Fruit fly (Drosophila melanogaster) Kc167 (cell line): Measurements from ENCODE around the gene CG31524.

Source experiments
- Myc ChIP-seq: fragments of >200 bp; optimal IDR thresholded peaks from 2 replicates; lab custom pipeline; 2017; ENCODE audit warnings: missing external identifiers
- Sin3A ChIP-seq: fragments of >200 bp; optimal IDR thresholded peaks from 2 replicates; lab custom pipeline; 2018; ENCODE audit warnings: missing external identifiers
- h ChIP-seq: fragments of >200 bp; optimal IDR thresholded peaks from 3 replicates; lab custom pipeline; 2018; ENCODE audit warnings: missing external identifiers
- insv ChIP-seq: fragments of >200 bp; optimal IDR thresholded peaks from 3 replicates; lab custom pipeline; 2018; ENCODE audit warnings: missing external identifiers
- psq ChIP-seq: fragments of >200 bp; optimal IDR thresholded peaks from 2 replicates; lab custom pipeline; 2017; ENCODE audit warnings: missing external identifiers
- ttk ChIP-seq: sonication (Bioruptor generic); optimal IDR thresholded peaks from 2 replicates; lab custom pipeline; 2017; ENCODE audit warnings: missing external identifiers

CG31524 gene

DNA sequence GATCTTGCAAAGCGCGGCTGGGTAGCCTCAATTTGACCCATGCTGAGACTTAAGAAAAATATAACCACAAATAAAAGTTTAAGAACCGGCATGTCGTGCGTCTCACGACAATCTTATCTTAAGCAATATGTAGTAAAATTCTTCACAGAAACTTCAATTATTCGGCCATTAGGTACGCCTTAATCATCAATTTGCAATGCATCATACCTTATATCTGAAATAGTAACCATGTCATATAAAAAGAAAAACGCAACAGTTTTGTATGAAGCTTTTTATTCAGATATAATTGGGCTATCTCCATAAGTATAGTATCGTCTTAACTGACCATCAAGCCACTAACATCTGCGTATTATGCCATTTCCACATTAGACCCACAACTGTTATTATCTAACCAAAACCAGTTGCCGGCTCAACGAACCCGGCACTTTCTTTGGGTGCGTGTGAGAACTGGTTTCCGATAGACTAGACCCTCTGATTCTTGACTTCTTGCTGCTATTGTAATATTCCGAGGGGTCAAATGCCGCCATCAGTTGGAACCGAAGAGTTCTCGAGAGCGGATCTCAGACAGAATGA lies at the start of gene CG31524, which contains the start of gene CG9698:
Gene CG31524, minus strand, starts transcription at position 101 of the 573 bp plus-strand sequence.
Gene CG9698, plus strand, starts transcription at position 523 of the 573 bp plus-strand sequence.
- TF ChIP-seq psq (no peak), h (no peak), ttk (lab: Kevin White, UChicago) (no peak), Sin3A (no peak), Myc (no peak), insv (lab: Kevin White, UChicago) (no peak)

DNA sequence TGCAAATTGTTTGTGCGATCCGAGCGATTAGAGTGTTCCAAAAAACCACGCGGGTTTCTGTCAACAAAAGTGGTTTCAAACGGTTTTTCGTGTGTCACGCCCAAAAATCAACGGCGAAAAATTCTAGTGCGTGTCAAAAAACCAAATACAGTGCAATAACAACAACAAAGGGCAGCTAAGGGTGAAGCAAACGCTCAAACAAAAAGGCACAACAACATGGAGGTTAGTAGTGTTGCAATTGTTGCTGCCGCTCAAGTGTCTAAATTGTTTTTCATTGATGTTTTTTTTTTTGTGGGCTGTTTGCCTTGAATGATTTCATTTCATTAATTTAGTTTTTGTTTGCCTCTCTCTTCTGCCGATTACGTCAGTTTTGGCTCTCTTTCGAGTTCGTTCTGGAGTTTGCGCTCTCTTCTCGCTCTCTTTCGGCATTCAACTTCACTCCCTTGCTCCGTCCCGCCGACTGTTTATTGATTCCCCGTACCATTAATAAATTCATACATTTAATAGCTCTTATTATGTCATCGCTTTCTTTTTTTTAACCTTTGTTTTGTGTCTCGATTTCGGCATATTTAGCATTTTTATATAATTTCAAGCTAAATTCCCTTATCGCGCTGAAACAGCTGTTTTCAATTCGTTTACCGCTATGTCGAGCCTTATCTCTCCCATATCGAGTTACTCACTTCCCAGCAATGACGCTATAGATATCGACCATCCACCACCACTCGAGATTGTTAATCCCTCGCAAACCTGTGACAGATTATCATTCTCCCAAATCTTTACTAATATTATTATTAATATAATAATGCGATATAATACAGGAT lies 49.3 kb upstream of the CG31524 start:
- TF ChIP-seq ttk (lab: Kevin White, UChicago) (no peak), Sin3A (no peak), psq (no peak), h (no peak), insv (lab: Kevin White, UChicago) (no peak), Myc (no peak)

dm6 chr3R:30562733-30563259 lies 48.6 kb upstream of the CG31524 start:
- TF ChIP-seq psq (no peak), insv (lab: Kevin White, UChicago) (no peak), Myc (no peak), Sin3A (no peak), h (no peak), ttk (lab: Kevin White, UChicago) (no peak)

DNA sequence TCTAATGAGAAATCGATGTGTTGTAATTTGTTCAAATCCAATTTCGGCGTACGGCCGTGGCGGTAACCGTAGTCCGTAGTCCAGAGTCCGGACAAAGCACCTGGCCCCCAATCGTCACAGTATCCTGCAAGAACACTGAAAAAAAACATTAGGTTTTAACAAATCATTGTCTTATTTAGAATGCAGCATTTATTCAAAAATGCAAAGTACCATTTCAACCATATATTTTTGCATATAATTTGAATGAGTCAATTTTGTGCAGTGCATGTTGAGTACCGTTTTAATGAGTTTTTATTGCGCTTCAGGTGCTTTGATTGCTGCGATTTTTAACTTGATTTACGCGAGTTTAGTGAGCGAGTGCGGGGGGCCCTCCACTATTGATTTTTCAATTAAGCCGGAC lies 47.1 kb upstream of the CG31524 start:
- no peak for TF ChIP-seq Myc
- TF ChIP-seq Sin3A = no peak
- no peak for TF ChIP-seq insv (lab: Kevin White, UChicago)
- no peak for TF ChIP-seq h
- no peak for TF ChIP-seq ttk (lab: Kevin White, UChicago)
- no peak for TF ChIP-seq psq

DNA sequence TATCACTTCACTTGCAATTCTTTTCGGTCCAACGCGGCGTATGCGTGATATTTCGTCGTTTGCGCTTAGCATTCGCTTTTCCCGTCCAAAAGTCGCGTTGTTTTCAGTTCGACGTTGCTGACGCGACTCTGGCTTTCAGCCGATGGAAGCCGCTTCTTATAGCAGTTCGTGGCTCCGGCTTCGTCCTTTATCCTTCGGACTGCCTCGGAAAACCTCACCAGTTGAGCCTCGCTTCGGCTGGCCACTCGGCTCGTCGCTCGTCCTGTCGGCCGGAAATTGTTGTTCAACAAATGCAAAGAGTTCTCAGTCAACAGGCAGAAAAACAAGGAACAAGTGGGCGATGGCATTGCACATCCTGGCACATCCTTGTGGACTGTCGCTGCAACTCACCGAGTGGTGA lies 45.9 kb upstream of the CG31524 start, which contains the start of gene CG34155:
Gene CG34155, minus strand, starts transcription at position 130 of the 400 bp plus-strand sequence.
- TF ChIP-seq insv (lab: Kevin White, UChicago) (no peak), ttk (lab: Kevin White, UChicago) (no peak), h (no peak), Sin3A (no peak), Myc (no peak)

- no peak for TF ChIP-seq Myc
- TF ChIP-seq psq = no peak
- TF ChIP-seq Sin3A = no peak
- no peak for TF ChIP-seq h
Measured at dm6 chr3R:30552548-30552947, 38.4 kb upstream of the CG31524 start.

DNA sequence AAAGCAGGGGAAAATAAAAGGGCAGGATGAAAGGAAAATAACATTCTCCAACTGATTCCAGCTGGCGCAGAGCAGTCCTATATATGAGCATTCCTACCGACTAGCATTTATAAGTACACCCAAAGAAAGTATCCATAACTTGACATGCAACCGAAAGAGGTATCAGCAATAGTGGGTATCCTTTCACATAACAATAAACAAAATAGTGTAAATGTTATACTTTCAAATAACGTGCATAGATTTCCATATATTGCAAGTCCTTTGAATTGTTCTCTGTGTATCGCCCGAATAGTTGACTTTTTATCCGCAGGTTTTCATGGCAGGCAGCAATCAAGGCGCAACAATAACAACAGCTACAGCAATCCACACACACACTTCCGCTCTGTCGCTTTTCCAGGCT lies 35.9 kb upstream of the CG31524 start:
- no peak for TF ChIP-seq Sin3A
- no peak for TF ChIP-seq ttk (lab: Kevin White, UChicago)
- TF ChIP-seq psq = no peak
- no peak for TF ChIP-seq h

dm6 chr3R:30544974-30545373 lies 30.8 kb upstream of the CG31524 start:
- TF ChIP-seq insv (lab: Kevin White, UChicago) (no peak), Myc (no peak), h (no peak), Sin3A (no peak), ttk (lab: Kevin White, UChicago) (no peak), psq (no peak)

DNA sequence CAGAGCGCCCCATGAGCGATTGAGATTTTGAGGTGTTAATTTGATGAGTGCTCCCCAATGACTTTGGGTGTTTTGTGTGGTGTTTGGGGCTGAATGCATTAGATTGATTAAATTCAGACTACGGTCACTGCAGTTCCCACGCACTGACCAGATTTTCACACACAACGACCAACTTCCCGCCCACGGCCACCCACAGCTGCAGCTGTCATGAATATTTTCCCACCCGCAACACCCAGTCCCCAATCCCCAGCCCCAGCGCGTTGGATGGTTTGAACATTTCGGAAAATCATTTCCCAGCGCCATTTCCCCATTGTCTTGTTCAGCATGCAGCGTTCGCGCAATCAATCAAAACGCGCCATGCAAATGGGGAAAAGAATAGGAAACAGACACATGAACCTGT lies 27.3 kb upstream of the CG31524 start:
- TF ChIP-seq h (no peak), ttk (lab: Kevin White, UChicago) (no peak), Myc (no peak), insv (lab: Kevin White, UChicago) (no peak), psq (no peak), Sin3A (no peak)

dm6 chr3R:30540196-30540595 lies 26.0 kb upstream of the CG31524 start:
- TF ChIP-seq h (no peak), psq (no peak), Myc (no peak), insv (lab: Kevin White, UChicago) (no peak), Sin3A (no peak), ttk (lab: Kevin White, UChicago) (no peak)

DNA sequence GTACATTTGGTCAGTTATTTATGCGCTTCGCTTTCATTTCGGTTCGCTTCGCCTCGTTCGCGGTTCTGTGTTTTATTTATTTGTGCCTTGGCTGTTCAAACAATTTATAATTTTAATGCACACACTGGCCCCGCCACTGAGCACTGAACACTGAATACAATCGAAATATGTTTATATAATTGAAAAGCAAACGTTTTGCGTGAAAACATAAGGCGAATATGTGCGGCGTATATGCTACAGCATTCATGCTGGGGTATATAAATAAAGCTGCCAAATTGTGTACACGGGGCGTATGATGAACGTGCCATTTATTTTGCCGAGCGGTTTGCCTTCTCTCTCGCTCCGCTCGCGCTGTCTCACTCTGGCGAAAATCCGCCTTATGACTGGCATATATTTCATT lies 22.8 kb upstream of the CG31524 start:
- TF ChIP-seq h (no peak), insv (lab: Kevin White, UChicago) (no peak), Myc (no peak), psq (no peak), Sin3A (no peak), ttk (lab: Kevin White, UChicago) (no peak)

- TF ChIP-seq Myc (no peak), ttk (lab: Kevin White, UChicago) (no peak), Sin3A (no peak), insv (lab: Kevin White, UChicago) (no peak), psq (no peak), h (no peak)
Measured at dm6 chr3R:30536432-30536831, 22.3 kb upstream of the CG31524 start.

dm6 chr3R:30534444-30534843 lies 20.3 kb upstream of the CG31524 start:
- TF ChIP-seq h (no peak), psq (no peak), insv (lab: Kevin White, UChicago) (no peak), Myc (no peak), Sin3A (no peak), ttk (lab: Kevin White, UChicago) (no peak)
